Fruit fly (Drosophila melanogaster) whole organism, embryonic: ENCODE results near the gene CG34265.

Experiments
- Asciz ChIP-seq: fragments of 200-800 bp; sonication (Bioruptor generic); optimal IDR thresholded peaks from 2 replicates; lab custom pipeline; 2017; ENCODE audit warnings: missing biosample characterization, mild to moderate bottlenecking, missing genetic modification characterization, missing genetic modification reagents
- B-H2 ChIP-seq: fragments of 200-800 bp; sonication (Bioruptor generic); optimal IDR thresholded peaks from 2 replicates; lab custom pipeline; 2018; ENCODE audit warnings: missing biosample characterization, mild to moderate bottlenecking, missing genetic modification characterization
- CG10209 ChIP-seq: fragments of 200-800 bp; sonication (Bioruptor generic); optimal IDR thresholded peaks from 3 replicates; lab custom pipeline; 2017; ENCODE audit warnings: missing biosample characterization, mild to moderate bottlenecking, missing genetic modification characterization, missing genetic modification reagents
- CG11085 ChIP-seq: fragments of 200-800 bp; sonication (Bioruptor generic); IDR thresholded peaks from 2 replicates; pipeline ENCODE4 v1.3.6; 2022; ENCODE audit warnings: missing biosample characterization, missing genetic modification characterization
- CG12391 ChIP-seq: fragments of 200-800 bp; sonication (Bioruptor generic); optimal IDR thresholded peaks from 3 replicates; lab custom pipeline; 2018; ENCODE audit warnings: missing biosample characterization, mild to moderate bottlenecking, missing genetic modification characterization, moderate library complexity
- CG13424 ChIP-seq: fragments of 200-800 bp; sonication (Bioruptor generic); optimal IDR thresholded peaks from 2 replicates; lab custom pipeline; 2019; ENCODE audit warnings: missing biosample characterization, mild to moderate bottlenecking, missing genetic modification characterization, moderate library complexity
- CG14965 ChIP-seq: fragments of 200-800 bp; sonication (Bioruptor generic); optimal IDR thresholded peaks from 2 replicates; lab custom pipeline; 2016; ENCODE audit warnings: missing biosample characterization, missing genetic modification characterization, borderline replicate concordance
- CG15073 ChIP-seq: fragments of 200-800 bp; sonication (Bioruptor generic); optimal IDR thresholded peaks from 2 replicates; lab custom pipeline; 2016; ENCODE audit warnings: missing biosample characterization, missing genetic modification characterization
- CG17359 ChIP-seq: fragments of 200-800 bp; sonication (Bioruptor generic); optimal IDR thresholded peaks from 3 replicates; lab custom pipeline; 2018; ENCODE audit warnings: missing biosample characterization, mild to moderate bottlenecking, missing genetic modification characterization, moderate library complexity
- CG2129 ChIP-seq: fragments of 200-800 bp; sonication (Bioruptor generic); IDR thresholded peaks from 2 replicates; pipeline ENCODE4 v1.3.6; 2022; ENCODE audit warnings: missing biosample characterization, missing genetic modification characterization; ENCODE audit not compliant: partially characterized antibody
- CG2712 ChIP-seq: fragments of 200-800 bp; optimal IDR thresholded peaks from 3 replicates; lab custom pipeline; 2019; ENCODE audit warnings: missing biosample characterization, mild to moderate bottlenecking, missing genetic modification characterization, moderate library complexity
- CG31441 ChIP-seq: fragments of 200-800 bp; sonication (Bioruptor generic); IDR thresholded peaks from 2 replicates; pipeline ENCODE4 v1.3.6; 2022; ENCODE audit warnings: missing biosample characterization, missing genetic modification characterization
- CG32532 ChIP-seq: fragments of 200-800 bp; sonication (Bioruptor generic); IDR thresholded peaks from 2 replicates; pipeline ENCODE4 v1.3.6; 2022; ENCODE audit warnings: missing biosample characterization, missing genetic modification characterization
- CG7745 ChIP-seq: fragments of 200-800 bp; sonication (Bioruptor generic); optimal IDR thresholded peaks from 2 replicates; lab custom pipeline; 2018; ENCODE audit warnings: missing biosample characterization, mild to moderate bottlenecking, missing genetic modification characterization, moderate library complexity
- CoRest ChIP-seq: fragments of 200-800 bp; sonication (Bioruptor generic); optimal IDR thresholded peaks from 3 replicates; lab custom pipeline; 2018; ENCODE audit warnings: missing biosample characterization, mild to moderate bottlenecking, missing genetic modification characterization, moderate library complexity
- CrebB ChIP-seq: fragments of 200-800 bp; sonication (Bioruptor generic); optimal IDR thresholded peaks from 3 replicates; lab custom pipeline; 2018; ENCODE audit warnings: missing biosample characterization, mild to moderate bottlenecking, missing genetic modification characterization
- Dll ChIP-seq: fragments of 200-800 bp; sonication (Bioruptor generic); IDR thresholded peaks from 4 replicates; pipeline ENCODE4 v1.3.6; 2022; ENCODE audit warnings: missing biosample characterization, missing genetic modification characterization; ENCODE audit not compliant: partially characterized antibody
- E2f1 ChIP-seq: fragments of 200-800 bp; sonication (Bioruptor generic); IDR thresholded peaks from 2 replicates; pipeline ENCODE4 v1.3.6; 2022; ENCODE audit warnings: missing biosample characterization, missing genetic modification characterization
- GATAe ChIP-seq: fragments of 200-800 bp; sonication (Bioruptor generic); conservative IDR thresholded peaks from 2 replicates; pipeline ENCODE4 v1.3.6; 2022; ENCODE audit warnings: missing biosample characterization, missing genetic modification characterization
- Gug ChIP-seq: fragments of 200-800 bp; sonication (Bioruptor generic); IDR thresholded peaks from 4 replicates; pipeline ENCODE4 v1.3.6; 2022; ENCODE audit warnings: missing biosample characterization, missing genetic modification characterization
- H2.0 ChIP-seq: fragments of 200-800 bp; sonication (Bioruptor generic); IDR thresholded peaks from 2 replicates; pipeline ENCODE4 v1.3.6; 2022; ENCODE audit warnings: missing biosample characterization, missing genetic modification characterization
- Hr78 ChIP-seq, 2 experiments: fragments of 200-800 bp in 1 of 2; fragments of >200 bp in 1 of 2; sonication (Bioruptor generic) in 1 of 2; optimal IDR thresholded peaks; 2 replicates each; lab custom pipeline; 2017 to 2019; ENCODE audit warnings: missing biosample characterization in 2 of 2, missing genetic modification characterization in 2 of 2, mild to moderate bottlenecking in 1 of 2, moderate library complexity in 1 of 2
- MBD-R2 ChIP-seq: fragments of 200-800 bp; sonication (Bioruptor generic); IDR thresholded peaks from 2 replicates; pipeline ENCODE4 v1.3.6; 2022; ENCODE audit warnings: missing biosample characterization, missing genetic modification characterization
- Med ChIP-seq: fragments of 200-800 bp; sonication (Bioruptor generic); peaks from one replicate; lab custom pipeline; 2016; ENCODE audit warnings: missing biosample characterization, missing genetic modification characterization, mild to moderate bottlenecking, inconsistent platforms, moderate library complexity
- Scr ChIP-seq: fragments of 200-800 bp; sonication (Bioruptor generic); IDR thresholded peaks from 2 replicates; pipeline ENCODE4 v1.3.6; 2022; ENCODE audit warnings: missing biosample characterization, missing genetic modification characterization; ENCODE audit not compliant: partially characterized antibody
- Spps ChIP-seq: fragments of 200-800 bp; sonication (Bioruptor generic); optimal IDR thresholded peaks from 2 replicates; lab custom pipeline; 2018; ENCODE audit warnings: missing biosample characterization, mild to moderate bottlenecking, missing genetic modification characterization
- az2 ChIP-seq: fragments of 200-800 bp; sonication (Bioruptor generic); optimal IDR thresholded peaks from 3 replicates; lab custom pipeline; 2016; ENCODE audit warnings: missing biosample characterization, missing genetic modification characterization
- cas ChIP-seq: fragments of 200-800 bp; sonication (Bioruptor generic); IDR thresholded peaks from 2 replicates; pipeline ENCODE4 v1.3.6; 2022; ENCODE audit warnings: missing biosample characterization, missing genetic modification characterization
- ci ChIP-seq: fragments of 200-800 bp; sonication (Bioruptor generic); IDR thresholded peaks from 3 replicates; pipeline ENCODE4 v1.3.6; 2022; ENCODE audit warnings: missing biosample characterization, missing genetic modification characterization
- esg ChIP-seq: fragments of 200-800 bp; sonication (Bioruptor generic); conservative IDR thresholded peaks from 2 replicates; pipeline ENCODE4 v1.3.6; 2022; ENCODE audit warnings: missing biosample characterization, missing genetic modification characterization
- exex ChIP-seq: fragments of 200-800 bp; sonication (Bioruptor generic); optimal IDR thresholded peaks from 4 replicates; lab custom pipeline; 2018; ENCODE audit warnings: missing biosample characterization, mild to moderate bottlenecking, missing genetic modification characterization, moderate library complexity
- gem ChIP-seq: fragments of 200-800 bp; sonication (Bioruptor generic); optimal IDR thresholded peaks from 2 replicates; lab custom pipeline; 2019; ENCODE audit warnings: missing biosample characterization, mild to moderate bottlenecking, missing genetic modification characterization, moderate library complexity
- grau ChIP-seq: fragments of 200-800 bp; optimal IDR thresholded peaks from 3 replicates; lab custom pipeline; 2019; ENCODE audit warnings: missing biosample characterization, mild to moderate bottlenecking, missing genetic modification characterization, moderate library complexity
- hkb ChIP-seq, 2 experiments: fragments of 200-800 bp in 1 of 2; fragments of >200 bp in 1 of 2; sonication (Bioruptor generic) in 1 of 2; IDR thresholded peaks in 1 of 2; optimal IDR thresholded peaks in 1 of 2; 2 replicates each; pipeline versions ENCODE4 v1.3.6 to Lab custom; 2017 to 2022; ENCODE audit warnings: missing biosample characterization in 1 of 2, missing genetic modification characterization in 1 of 2
- ind ChIP-seq: fragments of 200-800 bp; sonication (Bioruptor generic); optimal IDR thresholded peaks from 3 replicates; lab custom pipeline; 2016; ENCODE audit warnings: missing biosample characterization, missing genetic modification characterization
- lola ChIP-seq, 3 experiments: fragments of >200 bp in 2 of 3; fragments of 200-800 bp in 1 of 3; sonication (Bioruptor generic) in 1 of 3; optimal IDR thresholded peaks; 2 replicates each; lab custom pipeline; 2017 to 2019; ENCODE audit warnings: missing biosample characterization in 3 of 3, missing genetic modification characterization in 3 of 3, mild to moderate bottlenecking in 1 of 3, moderate library complexity in 1 of 3
- mld ChIP-seq: fragments of 200-800 bp; sonication (Bioruptor generic); IDR thresholded peaks from 3 replicates; pipeline ENCODE4 v1.3.6; 2022; ENCODE audit warnings: missing biosample characterization, missing genetic modification characterization; ENCODE audit not compliant: partially characterized antibody
- psq ChIP-seq: fragments of 200-800 bp; sonication (Bioruptor generic); optimal IDR thresholded peaks from 2 replicates; lab custom pipeline; 2017; ENCODE audit warnings: missing biosample characterization, missing genetic modification characterization
- shn ChIP-seq: fragments of 200-800 bp; sonication (Bioruptor generic); optimal IDR thresholded peaks from 3 replicates; lab custom pipeline; 2016; ENCODE audit warnings: missing biosample characterization, missing genetic modification characterization
- tna ChIP-seq: fragments of 200-800 bp; sonication (Bioruptor generic); IDR thresholded peaks from 2 replicates; pipeline ENCODE4 v1.3.6; 2022; ENCODE audit warnings: missing biosample characterization, missing genetic modification characterization; ENCODE audit not compliant: partially characterized antibody
- trem ChIP-seq: fragments of 200-800 bp; optimal IDR thresholded peaks from 3 replicates; lab custom pipeline; 2019; ENCODE audit warnings: missing biosample characterization, mild to moderate bottlenecking, missing genetic modification characterization, moderate library complexity
- usp ChIP-seq: fragments of >200 bp; optimal IDR thresholded peaks from 2 replicates; lab custom pipeline; 2017; ENCODE audit warnings: missing biosample characterization, missing genetic modification characterization
- vfl ChIP-seq: fragments of 200-800 bp; sonication (Bioruptor generic); optimal IDR thresholded peaks from 2 replicates; lab custom pipeline; 2016; ENCODE audit warnings: missing biosample characterization, missing genetic modification characterization
- wor ChIP-seq: fragments of 200-800 bp; sonication (Bioruptor generic); IDR thresholded peaks from 2 replicates; pipeline ENCODE4 v1.3.6; 2022; ENCODE audit warnings: missing biosample characterization, missing genetic modification characterization
- zf30C ChIP-seq: fragments of 200-800 bp; sonication (Bioruptor generic); optimal IDR thresholded peaks from 3 replicates; lab custom pipeline; 2018; ENCODE audit warnings: missing biosample characterization, mild to moderate bottlenecking, missing genetic modification characterization
- zfh1 ChIP-seq: fragments of 200-800 bp; sonication (Bioruptor generic); IDR thresholded peaks from 3 replicates; pipeline ENCODE4 v1.3.6; 2022; ENCODE audit warnings: missing biosample characterization, missing genetic modification characterization

Gene CG34265

DNA sequence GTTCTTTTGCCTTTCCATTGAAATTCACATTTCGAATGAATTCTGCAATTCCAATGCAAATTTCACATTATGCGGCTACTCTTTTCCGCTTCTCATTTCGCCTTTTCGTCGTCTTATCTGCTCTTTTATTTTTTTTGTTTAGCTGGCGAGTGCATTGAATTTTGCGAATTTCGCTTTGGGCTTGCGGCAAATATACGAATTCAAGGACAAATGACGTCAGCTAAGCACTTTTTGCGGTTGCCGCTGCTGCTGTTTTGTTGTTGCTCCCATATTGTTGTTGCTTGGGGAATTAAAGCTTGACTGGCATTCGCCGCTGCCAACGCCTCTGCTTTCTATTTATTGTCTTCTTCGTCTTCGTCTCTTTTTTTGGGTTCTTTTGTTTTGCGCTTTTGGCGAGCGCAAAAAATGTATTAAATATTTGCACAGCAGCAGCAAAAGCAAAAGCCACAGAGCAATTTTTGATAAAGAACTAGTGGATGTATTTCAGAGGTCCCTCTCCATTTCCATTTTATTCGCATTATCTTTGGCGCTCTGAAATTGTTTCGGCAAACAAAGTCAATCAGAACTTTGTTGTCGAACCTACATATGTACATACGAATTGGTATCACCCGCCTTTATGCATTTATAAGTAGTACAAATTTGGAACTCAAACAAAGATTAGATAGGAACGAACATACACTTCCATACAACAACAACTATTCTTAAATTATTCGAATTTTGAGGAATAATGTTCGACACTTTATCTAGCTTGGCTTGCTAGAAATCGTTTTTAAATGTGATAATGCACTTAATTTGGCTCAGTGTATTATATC, 28.3 kb upstream of the CG34265 start (continued):
- no peak for TF ChIP-seq B-H2 (GFP tag; lab: Kevin White, UChicago)
- TF ChIP-seq Spps (tag; lab: Kevin White, UChicago), result no peak
- TF ChIP-seq zf30C (GFP tag; lab: Kevin White, UChicago), result peak; percentile 47
- peak; percentile 13 for TF ChIP-seq hkb (optimal IDR thresholded peaks at IDR 0.05; lab: Kevin White, UChicago)
- TF ChIP-seq hkb (GFP tag; IDR thresholded peaks at IDR 0.05; lab: Robert Waterston, UW), result no peak
- TF ChIP-seq GATAe (GFP tag; lab: Robert Waterston, UW), result peak; percentile 42; the same call in 1 of the 2 replicates
- TF ChIP-seq CG12391 (tag; lab: Kevin White, UChicago), result peak; percentile 2
- no peak for TF ChIP-seq CG2712 (tag; lab: Kevin White, UChicago)
- no peak for TF ChIP-seq CG2129 (GFP tag; lab: Robert Waterston, UW)
- no peak for TF ChIP-seq CoRest (tag; lab: Kevin White, UChicago)
- no peak for TF ChIP-seq zfh1 (GFP tag; lab: Robert Waterston, UW)
- TF ChIP-seq Scr (GFP tag; lab: Robert Waterston, UW), result no peak
- peak; percentile 13 for TF ChIP-seq gem
- TF ChIP-seq Dll, result no peak
- peak; percentile 76 for TF ChIP-seq exex (tag; lab: Kevin White, UChicago)
- no peak for TF ChIP-seq tna
- TF ChIP-seq CG11085 (GFP tag; lab: Robert Waterston, UW), result no peak
- peak; percentile 6 for TF ChIP-seq az2 (GFP tag; lab: Kevin White, UChicago)
- TF ChIP-seq psq (GFP tag; lab: Kevin White, UChicago), result no peak
- peak; percentile 47 for TF ChIP-seq Med (GFP tag; lab: Kevin White, UChicago)
- no peak for TF ChIP-seq vfl

DNA sequence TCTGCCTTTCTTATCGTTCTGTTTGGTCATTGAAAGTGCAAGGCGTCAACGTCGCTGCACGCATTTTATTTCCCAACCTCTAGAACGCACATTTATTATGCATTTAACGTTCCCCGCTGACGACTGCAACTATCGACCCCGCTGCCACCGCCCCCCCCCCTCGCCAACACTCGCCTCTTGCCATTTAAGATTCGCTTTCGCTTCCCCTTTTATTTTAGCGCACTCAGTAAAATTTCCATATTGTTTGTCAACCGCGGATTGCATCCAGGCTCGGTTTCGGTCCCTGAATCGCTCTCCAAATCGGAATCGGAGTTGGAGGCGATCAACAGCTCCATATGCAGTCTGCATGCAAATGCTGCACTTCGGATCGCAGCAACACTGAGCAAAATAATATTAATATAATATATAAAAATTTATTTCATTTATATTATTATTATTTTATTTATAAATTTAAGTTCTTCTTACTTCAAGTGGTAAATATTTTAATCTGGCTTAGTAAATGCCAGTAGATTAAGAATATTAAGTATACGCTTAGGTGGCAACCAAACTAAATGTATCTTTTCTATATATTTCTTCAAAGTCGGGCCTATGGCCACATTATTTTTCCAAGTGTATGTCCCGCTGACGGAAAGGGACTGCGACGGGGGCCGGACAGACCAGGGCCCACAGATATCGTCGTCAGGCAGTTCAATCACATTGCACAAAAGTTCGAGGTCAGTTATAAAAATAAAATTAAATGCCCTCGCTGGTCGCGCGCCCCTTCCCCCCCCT, 27.5 kb upstream of the CG34265 start:
- TF ChIP-seq shn, result no peak
- no peak for TF ChIP-seq usp (GFP tag; lab: Kevin White, UChicago)
- TF ChIP-seq lola (GFP tag; optimal IDR thresholded peaks at IDR 0.05; lab: Kevin White, UChicago), result peak in 1 of 3 experiments; percentile 37
- no peak for TF ChIP-seq CG32532 (GFP tag; lab: Robert Waterston, UW)
- TF ChIP-seq grau (tag; lab: Kevin White, UChicago), result peak; percentile 42
- TF ChIP-seq Gug (GFP tag; lab: Robert Waterston, UW), result no peak
- TF ChIP-seq CG15073 (GFP tag; lab: Kevin White, UChicago), result no peak
- peak in 1 of 2 experiments; percentile 38 for TF ChIP-seq Hr78 (GFP tag; optimal IDR thresholded peaks at IDR 0.05; lab: Kevin White, UChicago)
- TF ChIP-seq trem (tag; lab: Kevin White, UChicago), result peak; percentile 17
- no peak for TF ChIP-seq Asciz
- TF ChIP-seq CG17359 (tag; lab: Kevin White, UChicago), result peak; percentile 53
- TF ChIP-seq cas (GFP tag; lab: Robert Waterston, UW), result no peak
- TF ChIP-seq ci, result 0 out of 3 replicates have a peak, but pooled peaks have one; percentile 43
- TF ChIP-seq E2f1 (GFP tag; lab: Robert Waterston, UW), result no peak
- no peak for TF ChIP-seq wor (GFP tag; lab: Robert Waterston, UW)
- no peak for TF ChIP-seq CG7745 (tag; lab: Kevin White, UChicago)
- no peak for TF ChIP-seq mld (GFP tag; lab: Robert Waterston, UW)
- TF ChIP-seq ind, result no peak
- TF ChIP-seq MBD-R2 (GFP tag; lab: Robert Waterston, UW), result no peak
- no peak for TF ChIP-seq esg (GFP tag; lab: Robert Waterston, UW)
- no peak; the same call in 1 of the 2 replicates for TF ChIP-seq CG31441 (GFP tag; lab: Robert Waterston, UW)
- TF ChIP-seq az2 (GFP tag; lab: Kevin White, UChicago), result peak; percentile 29
- peak; percentile 40 for TF ChIP-seq CG13424
- no peak for TF ChIP-seq CG14965
- no peak for TF ChIP-seq CrebB (tag; lab: Kevin White, UChicago)
- TF ChIP-seq CG10209, result peak; percentile 12
- no peak for TF ChIP-seq H2.0
